Worm (Caenorhabditis elegans) whole organism, late embryonic: ENCODE data around the gene Y62E10A.3.

Experiments used
- C08G9.2 ChIP-seq: sonication (generic microtip); optimal IDR thresholded peaks from 2 replicates; lab custom pipeline; 2016; ENCODE audit warnings: mild to moderate bottlenecking, missing genetic modification characterization, moderate library complexity, missing compliant biosample characterization
- C38D4.7 ChIP-seq: fragments of 200-800 bp; sonication (Bioruptor generic); optimal IDR thresholded peaks from 2 replicates; lab custom pipeline; 2018; ENCODE audit warnings: mild to moderate bottlenecking, missing genetic modification characterization, moderate library complexity, missing compliant biosample characterization
- K02D7.2 ChIP-seq: sonication (generic microtip); optimal IDR thresholded peaks from 2 replicates; lab custom pipeline; 2017; ENCODE audit warnings: mild to moderate bottlenecking, missing genetic modification characterization, missing compliant biosample characterization
- ahr-1 ChIP-seq: sonication (generic microtip); optimal IDR thresholded peaks from 2 replicates; lab custom pipeline; 2016; ENCODE audit warnings: missing genetic modification characterization, missing compliant biosample characterization
- ama-1 ChIP-seq: fragments of 150-350 bp; optimal IDR thresholded peaks from 2 replicates; lab custom pipeline; 2014
- ceh-19 ChIP-seq: fragments of 200-800 bp; sonication (Bioruptor generic); optimal IDR thresholded peaks from 2 replicates; lab custom pipeline; 2018; ENCODE audit warnings: mild to moderate bottlenecking, missing genetic modification characterization, missing compliant biosample characterization
- ceh-24 ChIP-seq: sonication (generic microtip); optimal IDR thresholded peaks from 2 replicates; lab custom pipeline; 2016; ENCODE audit warnings: mild to moderate bottlenecking, missing genetic modification characterization, missing compliant biosample characterization
- ceh-30 ChIP-seq: fragments of 150-350 bp; optimal IDR thresholded peaks from 2 replicates; lab custom pipeline; 2014; ENCODE audit warnings: missing biosample characterization, missing genetic modification characterization
- ceh-34 ChIP-seq: sonication (generic microtip); optimal IDR thresholded peaks from 2 replicates; lab custom pipeline; 2016; ENCODE audit warnings: mild to moderate bottlenecking, missing genetic modification characterization, missing compliant biosample characterization
- dmd-4 ChIP-seq: sonication (generic microtip); optimal IDR thresholded peaks from 2 replicates; lab custom pipeline; 2016; ENCODE audit warnings: borderline replicate concordance, missing genetic modification characterization, missing compliant biosample characterization
- elt-2 ChIP-seq: sonication (generic microtip); optimal IDR thresholded peaks from 2 replicates; lab custom pipeline; 2016; ENCODE audit warnings: missing genetic modification reagents, missing genetic modification characterization, missing compliant biosample characterization
- ets-4 ChIP-seq: sonication (generic microtip); optimal IDR thresholded peaks from 2 replicates; lab custom pipeline; 2016; ENCODE audit warnings: missing genetic modification characterization, missing compliant biosample characterization
- eyg-1 ChIP-seq: sonication (generic microtip); optimal IDR thresholded peaks from 2 replicates; lab custom pipeline; 2016; ENCODE audit warnings: missing genotype, missing genetic modification characterization, missing compliant biosample characterization
- fkh-10 ChIP-seq: fragments of 150-350 bp; optimal IDR thresholded peaks from 2 replicates; lab custom pipeline; 2014; ENCODE audit warnings: missing biosample characterization, missing genetic modification reagents, missing genetic modification characterization
- fkh-6 ChIP-seq: sonication (generic microtip); optimal IDR thresholded peaks from 2 replicates; lab custom pipeline; 2016; ENCODE audit warnings: missing genetic modification characterization, missing compliant biosample characterization
- hlh-30 ChIP-seq: sonication (generic microtip); optimal IDR thresholded peaks from 2 replicates; lab custom pipeline; 2017; ENCODE audit warnings: antibody characterized with exemption, missing genetic modification characterization, missing compliant biosample characterization; ENCODE audit not compliant: insufficient read depth
- hlh-6 ChIP-seq: sonication (generic microtip); optimal IDR thresholded peaks from 2 replicates; lab custom pipeline; 2016; ENCODE audit warnings: missing genotype, missing genetic modification characterization, missing compliant biosample characterization
- lin-11 ChIP-seq: fragments of 200-800 bp; sonication (Bioruptor generic); optimal IDR thresholded peaks from 2 replicates; lab custom pipeline; 2018; ENCODE audit warnings: mild to moderate bottlenecking, missing genetic modification characterization, missing compliant biosample characterization
- nfya-1 ChIP-seq: sonication (generic microtip); optimal IDR thresholded peaks from 2 replicates; lab custom pipeline; 2017; ENCODE audit warnings: missing genetic modification characterization, mild to moderate bottlenecking, missing compliant biosample characterization, antibody characterized with exemption, moderate library complexity
- nhr-232 ChIP-seq: sonication (generic microtip); optimal IDR thresholded peaks from 2 replicates; lab custom pipeline; 2016; ENCODE audit warnings: missing genetic modification characterization, missing compliant biosample characterization
- pag-3 ChIP-seq: sonication (generic microtip); optimal IDR thresholded peaks from 2 replicates; lab custom pipeline; 2016; ENCODE audit warnings: missing compliant biosample characterization, missing genetic modification characterization, borderline replicate concordance
- pha-2 ChIP-seq: sonication (generic microtip); optimal IDR thresholded peaks from 2 replicates; lab custom pipeline; 2017; ENCODE audit warnings: mild to moderate bottlenecking, missing genetic modification characterization, missing compliant biosample characterization
- pha-4 ChIP-seq: fragments of 150-350 bp; optimal IDR thresholded peaks from 2 replicates; lab custom pipeline; 2018; ENCODE audit warnings: missing biosample characterization, missing genetic modification reagents, missing genetic modification characterization
- pqm-1 ChIP-seq: sonication (generic microtip); optimal IDR thresholded peaks from 2 replicates; lab custom pipeline; 2016; ENCODE audit warnings: missing genetic modification characterization, missing compliant biosample characterization
- pros-1 ChIP-seq: fragments of 150-350 bp; optimal IDR thresholded peaks from 2 replicates; lab custom pipeline; 2014; ENCODE audit warnings: missing biosample characterization, missing genetic modification reagents, missing genetic modification characterization
- ref-2 ChIP-seq: sonication (generic microtip); optimal IDR thresholded peaks from 2 replicates; lab custom pipeline; 2016; ENCODE audit warnings: missing genetic modification characterization, missing compliant biosample characterization
- sox-4 ChIP-seq: sonication (generic microtip); optimal IDR thresholded peaks from 2 replicates; lab custom pipeline; 2017; ENCODE audit warnings: mild to moderate bottlenecking, missing genetic modification characterization, inconsistent platforms, missing compliant biosample characterization
- tbx-2 ChIP-seq: sonication (generic microtip); optimal IDR thresholded peaks from 2 replicates; lab custom pipeline; 2016; ENCODE audit warnings: missing genetic modification characterization, missing compliant biosample characterization
- tbx-7 ChIP-seq: sonication (generic microtip); optimal IDR thresholded peaks from 2 replicates; lab custom pipeline; 2016; ENCODE audit warnings: missing genotype, missing genetic modification characterization, missing compliant biosample characterization
- unc-42 ChIP-seq: sonication (generic microtip); optimal IDR thresholded peaks from 2 replicates; lab custom pipeline; 2016; ENCODE audit warnings: missing genotype, missing genetic modification characterization, missing compliant biosample characterization
- unc-55 ChIP-seq: sonication (generic microtip); optimal IDR thresholded peaks from 2 replicates; lab custom pipeline; 2017; ENCODE audit warnings: missing biosample characterization, missing genetic modification reagents, missing genetic modification characterization
- unc-86 ChIP-seq: sonication (generic microtip); optimal IDR thresholded peaks from 2 replicates; lab custom pipeline; 2016; ENCODE audit warnings: missing genetic modification characterization, missing compliant biosample characterization
- zip-5 ChIP-seq: sonication (generic microtip); optimal IDR thresholded peaks from 2 replicates; lab custom pipeline; 2016; ENCODE audit warnings: missing genetic modification characterization, missing compliant biosample characterization
- ztf-16 ChIP-seq: sonication (generic microtip); optimal IDR thresholded peaks from 2 replicates; lab custom pipeline; 2017; ENCODE audit warnings: missing genetic modification characterization, missing compliant biosample characterization

Y62E10A.3 gene

ce11 chrIV:13353143-13353773, 6.8 kb downstream of the Y62E10A.3 start, which contains the start of the genes rec-8 and mex-5:
rec-8 (minus strand) TSS chrIV:13353193.
mex-5 (plus strand) TSS chrIV:13353723.
- TF ChIP-seq pha-4 (tag; lab: Kevin White, UChicago): no peak
- no peak for TF ChIP-seq nfya-1 (tag; lab: Kevin White, UChicago)
- TF ChIP-seq K02D7.2 (tag; lab: Kevin White, UChicago): no peak
- TF ChIP-seq dmd-4 (tag; lab: Kevin White, UChicago): no peak
- no peak for TF ChIP-seq C08G9.2
- TF ChIP-seq ceh-34 (tag; lab: Kevin White, UChicago): no peak
- TF ChIP-seq ceh-30 (tag; lab: Kevin White, UChicago): no peak
- no peak for TF ChIP-seq ceh-24 (tag; lab: Kevin White, UChicago)
- no peak for TF ChIP-seq ztf-16
- TF ChIP-seq unc-55: no peak
- TF ChIP-seq unc-42 (tag; lab: Kevin White, UChicago): no peak

- TF ChIP-seq unc-86 (no peak), fkh-10 (GFP tag; lab: Kevin White, UChicago) (no peak), hlh-30 (no peak)
- TF ChIP-seq, all 69 proteins: peak for 0
These were observed 11.5 kb downstream of the Y62E10A.3 start, which contains the start of gene W02A2.12 for ce11 chrIV:13348592-13348991. W02A2.12 (minus strand) TSS chrIV:13348831.

- TF ChIP-seq pros-1 (tag; lab: Kevin White, UChicago): no peak
- no peak for TF ChIP-seq ama-1 (lab: Kevin White, UChicago)
- no peak for TF ChIP-seq zip-5 (tag; lab: Kevin White, UChicago)
- TF ChIP-seq tbx-2 (tag; lab: Kevin White, UChicago): no peak
- peak; percentile 95 for TF ChIP-seq elt-2 (tag; lab: Kevin White, UChicago)
These were observed 12.8 kb downstream of the Y62E10A.3 start, which contains the start of gene W02A2.9 for ce11 chrIV:13347232-13347715. W02A2.9 (plus strand) TSS chrIV:13347665.

- TF ChIP-seq nhr-232 (tag; lab: Kevin White, UChicago) (no peak), ama-1 (lab: Kevin White, UChicago) (no peak), ref-2 (no peak), ceh-34 (tag; lab: Kevin White, UChicago) (no peak), tbx-7 (tag; lab: Kevin White, UChicago) (no peak), ahr-1 (tag; lab: Kevin White, UChicago) (no peak), ceh-19 (GFP tag; lab: Kevin White, UChicago) (no peak), C38D4.7 (GFP tag; lab: Kevin White, UChicago) (no peak), ztf-16 (no peak), lin-11 (tag; lab: Kevin White, UChicago) (no peak), unc-42 (tag; lab: Kevin White, UChicago) (no peak)
- TF ChIP-seq, all 69 proteins: peak for 0
These were observed 14.0 kb downstream of the Y62E10A.3 start for ce11 chrIV:13346078-13346477.

ce11 chrIV:13342555-13342954, 17.5 kb downstream of the Y62E10A.3 start, which contains the start of gene W02A2.5:
W02A2.5 (plus strand) TSS chrIV:13342855.
- TF ChIP-seq K02D7.2 (tag; lab: Kevin White, UChicago): no peak
- no peak for TF ChIP-seq pag-3 (tag; lab: Kevin White, UChicago)
- TF ChIP-seq fkh-6 (tag; lab: Kevin White, UChicago): no peak
- TF ChIP-seq eyg-1 (tag; lab: Kevin White, UChicago): no peak
- TF ChIP-seq sox-4 (tag; lab: Kevin White, UChicago): no peak
- TF ChIP-seq pqm-1 (tag; lab: Kevin White, UChicago): no peak
- TF ChIP-seq unc-55: no peak
- no peak for TF ChIP-seq pros-1 (tag; lab: Kevin White, UChicago)
- TF ChIP-seq pha-2: no peak
- TF ChIP-seq unc-42 (tag; lab: Kevin White, UChicago): no peak
- no peak for TF ChIP-seq hlh-6 (tag; lab: Kevin White, UChicago)
- TF ChIP-seq ets-4 (tag; lab: Kevin White, UChicago): no peak
